Worm (Caenorhabditis elegans): ENCODE measurements around the gene Y37E11B.1.

- no peak for TF ChIP-seq pat-9 (tag; optimal IDR thresholded peaks at IDR 0.05)
- TF ChIP-seq elt-2 (tag; optimal IDR thresholded peaks at IDR 0.05): no peak
- no peak for TF ChIP-seq unc-42 (tag; optimal IDR thresholded peaks at IDR 0.05)
- no peak for TF ChIP-seq pros-1 (tag; optimal IDR thresholded peaks at IDR 0.05)
- TF ChIP-seq ceh-34 (tag; optimal IDR thresholded peaks at IDR 0.05): no peak
These were observed 24.7 kb downstream of the Y37E11B.1 start for ce11 chrIV:3604104-3604503.
